Worm (Caenorhabditis elegans): ENCODE measurements around the gene rps-23.

Gene rps-23

DNA sequence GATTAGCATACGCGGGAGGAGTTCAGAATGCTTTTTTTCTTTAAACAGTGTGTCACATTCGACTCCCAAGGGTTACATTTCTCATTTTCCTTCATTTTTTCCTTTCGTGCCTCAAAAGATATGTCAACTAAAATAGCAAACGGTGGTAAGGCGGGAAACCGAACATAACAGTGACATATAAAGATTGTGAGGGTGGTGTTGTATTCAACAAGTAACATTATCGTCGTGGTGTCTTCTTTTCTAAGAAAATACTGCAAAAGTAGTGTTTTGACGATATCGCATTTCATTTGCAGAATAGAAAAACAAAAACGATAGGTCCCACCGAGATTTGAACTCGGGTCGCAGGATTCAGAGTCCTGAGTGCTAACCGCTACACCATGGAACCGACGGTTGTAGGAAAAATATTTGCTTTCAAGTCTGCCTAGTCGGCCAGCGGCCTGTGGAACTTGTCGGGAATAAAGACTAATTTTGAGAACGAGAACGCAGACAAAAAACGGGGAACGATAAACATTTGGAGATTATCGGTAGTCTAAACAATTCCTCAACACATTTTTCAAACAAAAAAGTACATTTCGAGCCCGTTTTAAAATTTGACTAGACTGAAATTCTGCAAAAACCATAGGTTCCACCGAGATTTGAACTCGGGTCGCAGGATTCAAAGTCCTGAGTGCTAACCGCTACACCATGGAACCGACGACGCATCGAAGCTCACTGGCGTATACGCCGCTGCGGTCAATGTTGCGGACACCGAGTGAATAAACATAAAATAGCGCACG is 26.0 kb upstream of the rps-23 start (continued):
- peak; percentile 92 for TF ChIP-seq tbp1 (GFP tag; optimal IDR thresholded peaks at IDR 0.05)
- peak; percentile 17 for TF ChIP-seq nhr-90 (tag; optimal IDR thresholded peaks at IDR 0.05)
- no peak for TF ChIP-seq egl-18 (GFP tag; IDR thresholded peaks at IDR 0.05)
- TF ChIP-seq zim-3 (tag; optimal IDR thresholded peaks at IDR 0.05), result peak; percentile 33
- TF ChIP-seq aptf-2 (GFP tag; conservative IDR thresholded peaks at IDR 0.05), result no peak
- TF ChIP-seq Y95B8A.8 (GFP tag; IDR thresholded peaks at IDR 0.05), result 0 out of 2 replicates have a peak, but pooled peaks have one; percentile 20
- no peak for TF ChIP-seq fkh-3 (tag; optimal IDR thresholded peaks at IDR 0.05)
- TF ChIP-seq lsy-27 (tag; optimal IDR thresholded peaks at IDR 0.05; ENCODE audit: borderline replicate concordance, insufficient read depth), result peak; percentile 38
- peak; percentile 40 for TF ChIP-seq F49E8.2 (tag; optimal IDR thresholded peaks at IDR 0.05; ENCODE audit: insufficient read depth)
- TF ChIP-seq nhr-27 (tag; optimal IDR thresholded peaks at IDR 0.05), result no peak
- peak; percentile 59; the same call in 1 of the 2 replicates for TF ChIP-seq hsf-1 (GFP tag; IDR thresholded peaks at IDR 0.05)
- peak; percentile 3 for TF ChIP-seq unc-130 (GFP tag; optimal IDR thresholded peaks at IDR 0.05)
- TF ChIP-seq hmg-1.2 (GFP tag; IDR thresholded peaks at IDR 0.05), result peak; percentile 53
- no peak for TF ChIP-seq cebp-1 (GFP tag; IDR thresholded peaks at IDR 0.05)
- peak; percentile 44 for TF ChIP-seq cebp-1 (tag; optimal IDR thresholded peaks at IDR 0.05)
- TF ChIP-seq lin-54 (GFP tag; optimal IDR thresholded peaks at IDR 0.05), result peak; percentile 13
- TF ChIP-seq tlf-1 (GFP tag; optimal IDR thresholded peaks at IDR 0.05), result peak; percentile 18
- peak; percentile 57 for TF ChIP-seq athp-1 (tag; optimal IDR thresholded peaks at IDR 0.05)
- peak; percentile 11 for TF ChIP-seq atf-7 (tag; optimal IDR thresholded peaks at IDR 0.05)
- TF ChIP-seq chd-7 (tag; optimal IDR thresholded peaks at IDR 0.05), result peak; percentile 12

DNA sequence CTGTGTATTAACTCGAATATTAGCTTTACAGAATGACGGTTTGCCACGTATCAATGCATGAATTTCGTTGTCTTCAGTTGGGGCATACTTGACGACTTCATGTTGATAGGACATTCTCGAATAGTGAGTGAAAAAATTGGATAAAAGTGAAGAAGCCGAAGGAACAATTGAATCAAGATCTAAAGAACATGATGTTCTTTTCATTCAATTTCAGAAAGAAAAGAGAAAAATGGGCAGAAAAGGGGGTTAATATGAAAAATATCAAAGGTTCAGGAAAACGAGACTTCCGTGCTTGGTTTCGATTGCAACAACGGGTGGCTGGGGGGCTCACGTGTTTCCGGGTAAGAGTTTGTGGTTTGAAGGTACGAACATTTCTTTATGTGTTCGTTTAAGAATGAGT is 23.7 kb upstream of the rps-23 start:
- TF ChIP-seq madf-10 (tag; optimal IDR thresholded peaks at IDR 0.05) (no peak), nfya-2 (GFP tag; IDR thresholded peaks at IDR 0.05) (no peak)

DNA sequence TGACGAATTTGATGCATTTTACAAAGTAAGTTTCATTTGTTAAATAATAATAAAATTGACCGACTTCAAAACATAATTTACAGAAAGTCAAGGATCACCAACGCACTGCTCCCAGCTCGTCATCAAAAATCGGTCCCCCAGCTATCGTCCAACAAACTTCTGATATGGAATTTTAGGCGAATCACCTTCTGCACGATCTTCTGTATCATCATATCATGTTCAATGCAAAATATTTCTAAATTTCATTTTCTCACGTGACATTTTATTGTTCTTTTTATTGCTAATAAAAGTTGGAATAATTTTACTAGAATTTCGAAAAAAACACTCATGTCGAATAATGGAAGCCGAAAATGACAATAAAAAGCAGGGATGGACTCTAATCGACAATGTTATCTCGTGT is 19.3 kb upstream of the rps-23 start, which contains the start of gene acl-13:
Gene acl-13, plus strand, starts transcription at position 301 of the 400 bp plus-strand sequence.
- TF ChIP-seq F55B11.4 (tag; optimal IDR thresholded peaks at IDR 0.05; ENCODE audit: borderline replicate concordance, insufficient read depth) (no peak), F33H1.4 (GFP tag; IDR thresholded peaks at IDR 0.05) (no peak), tlf-1 (GFP tag; optimal IDR thresholded peaks at IDR 0.05) (no peak), ztf-18 (tag; optimal IDR thresholded peaks at IDR 0.05) (no peak), mxl-1 (tag; optimal IDR thresholded peaks at IDR 0.05) (no peak), zfh-2 (GFP tag; conservative IDR thresholded peaks at IDR 0.05) (no peak), Y95B8A.8 (GFP tag; IDR thresholded peaks at IDR 0.05) (no peak), let-526 (GFP tag; IDR thresholded peaks at IDR 0.05) (no peak), F39B2.1 (GFP tag; IDR thresholded peaks at IDR 0.05) (no peak), pbrm-1 (GFP tag; IDR thresholded peaks at IDR 0.05) (no peak), F37B4.10 (GFP tag; IDR thresholded peaks at IDR 0.05) (no peak), die-1 (tag; optimal IDR thresholded peaks at IDR 0.05) (no peak), bed-1 (GFP tag; IDR thresholded peaks at IDR 0.05) (no peak), gei-17 (GFP tag; optimal IDR thresholded peaks at IDR 0.05) (no peak), ccch-3 (GFP tag; optimal IDR thresholded peaks at IDR 0.05) (no peak), egrh-3 (GFP tag; IDR thresholded peaks at IDR 0.05) (no peak), T26A5.8 (tag; optimal IDR thresholded peaks at IDR 0.05) (no peak), attf-6 (GFP tag; IDR thresholded peaks at IDR 0.05) (no peak), B0261.1 (tag; optimal IDR thresholded peaks at IDR 0.05) (no peak), cebp-1 (GFP tag; IDR thresholded peaks at IDR 0.05) (no peak), cebp-1 (tag; optimal IDR thresholded peaks at IDR 0.05) (no peak)

Data from whole organism, young adult.